Worm (Caenorhabditis elegans) whole organism, L1 larva: Measurements from ENCODE around the gene nlp-24.

Experiments used
- blmp-1 ChIP-seq: fragments of 150-350 bp; optimal IDR thresholded peaks from 2 replicates; lab custom pipeline; 2014; ENCODE audit warnings: missing biosample characterization, missing genetic modification characterization
- grh-1 ChIP-seq: fragments of 200-800 bp; sonication (Bioruptor generic); IDR thresholded peaks from 2 replicates; pipeline ENCODE4 v1.3.6; 2022; ENCODE audit warnings: missing genetic modification reagents, missing genetic modification characterization, missing compliant biosample characterization
- nhr-11 ChIP-seq: fragments of 150-350 bp; optimal IDR thresholded peaks from 2 replicates; lab custom pipeline; 2014; ENCODE audit warnings: missing biosample characterization, missing genetic modification characterization

- TF ChIP-seq blmp-1 (tag; lab: Kevin White, UChicago): no peak
- TF ChIP-seq nhr-11 (tag; lab: Kevin White, UChicago): no peak
- no peak for TF ChIP-seq grh-1 (GFP tag; lab: Robert Waterston, UW)
These were observed 5.1 kb downstream of the nlp-24 start for ce11 chrV:11621276-11621675.
